Fruit fly (Drosophila melanogaster): ENCODE data around the gene tup.

DNA sequence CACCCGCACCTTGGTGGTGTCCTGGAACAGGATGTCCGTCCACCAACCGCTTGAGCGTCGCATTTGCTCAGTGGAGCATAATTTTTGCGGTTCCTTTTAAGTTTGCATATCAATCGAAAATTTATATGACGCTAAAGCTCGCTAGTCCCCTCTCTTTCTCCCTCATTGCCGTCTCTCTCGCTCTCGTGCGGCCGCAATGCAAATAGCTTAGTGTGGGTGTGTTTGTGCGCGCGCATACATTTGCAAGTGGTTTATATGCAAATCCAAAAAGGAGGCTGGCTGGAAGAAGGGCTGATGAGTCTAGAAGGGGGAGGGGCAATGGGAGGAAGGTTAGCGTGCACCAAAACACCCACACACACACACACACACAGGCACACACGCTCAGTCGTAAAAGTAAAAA is 5.8 kb upstream of the tup start:
- no peak for TF ChIP-seq ttk (optimal IDR thresholded peaks at IDR 0.05)
- TF ChIP-seq Sin3A (optimal IDR thresholded peaks at IDR 0.05) = no peak
- TF ChIP-seq h (optimal IDR thresholded peaks at IDR 0.05) = no peak
- TF ChIP-seq insv (optimal IDR thresholded peaks at IDR 0.05) = no peak
- no peak for TF ChIP-seq psq (optimal IDR thresholded peaks at IDR 0.05)
